Fruit fly (Drosophila melanogaster) whole organism, embryonic: ENCODE results near the gene tws.

ENCODE experiments used
- Ada2b ChIP-seq: fragments of 200-800 bp; sonication (Bioruptor generic); IDR thresholded peaks from 2 replicates; pipeline ENCODE4 v1.3.6; 2022; ENCODE audit warnings: missing biosample characterization, missing genetic modification characterization
- CG1024 ChIP-seq: fragments of 200-800 bp; sonication (Bioruptor generic); IDR thresholded peaks from 2 replicates; pipeline ENCODE4 v1.3.6; 2022; ENCODE audit warnings: missing biosample characterization, missing genetic modification characterization
- CG10366 ChIP-seq: fragments of 200-800 bp; sonication (Bioruptor generic); IDR thresholded peaks from 2 replicates; pipeline ENCODE4 v1.3.6; 2022; ENCODE audit warnings: missing biosample characterization, missing genetic modification characterization
- CG10654 ChIP-seq: fragments of 200-800 bp; sonication (Bioruptor generic); optimal IDR thresholded peaks from 2 replicates; lab custom pipeline; 2016; ENCODE audit warnings: missing biosample characterization, missing genetic modification characterization
- CG11085 ChIP-seq: fragments of 200-800 bp; sonication (Bioruptor generic); IDR thresholded peaks from 2 replicates; pipeline ENCODE4 v1.3.6; 2022; ENCODE audit warnings: missing biosample characterization, missing genetic modification characterization
- CG11456 ChIP-seq: fragments of 200-800 bp; sonication (Bioruptor generic); IDR thresholded peaks from 3 replicates; pipeline ENCODE4 v1.3.6; 2022; ENCODE audit warnings: missing biosample characterization, missing genetic modification characterization
- CG11723 ChIP-seq: fragments of 200-800 bp; sonication (Bioruptor generic); optimal IDR thresholded peaks from 2 replicates; lab custom pipeline; 2017; ENCODE audit warnings: missing biosample characterization, mild to moderate bottlenecking, missing genetic modification characterization
- CG12299 ChIP-seq: fragments of 200-800 bp; sonication (Bioruptor generic); optimal IDR thresholded peaks from 2 replicates; lab custom pipeline; 2018; ENCODE audit warnings: missing biosample characterization, mild to moderate bottlenecking, missing genetic modification characterization
- CG13287 ChIP-seq: fragments of 200-800 bp; sonication (Bioruptor generic); IDR thresholded peaks from 2 replicates; pipeline ENCODE4 v1.3.6; 2022; ENCODE audit warnings: missing biosample characterization, missing genetic modification characterization; ENCODE audit not compliant: partially characterized antibody
- CG15011 ChIP-seq: fragments of 200-800 bp; sonication (Bioruptor generic); optimal IDR thresholded peaks from 3 replicates; lab custom pipeline; 2018; ENCODE audit warnings: missing biosample characterization, mild to moderate bottlenecking, missing genetic modification characterization
- CG15514 ChIP-seq: fragments of 200-800 bp; sonication (Bioruptor generic); optimal IDR thresholded peaks from 3 replicates; lab custom pipeline; 2017; ENCODE audit warnings: missing biosample characterization, missing genetic modification characterization, mild to moderate bottlenecking, moderate library complexity, missing genetic modification reagents
- CG1602 ChIP-seq: fragments of 200-800 bp; sonication (Bioruptor generic); optimal IDR thresholded peaks from 3 replicates; lab custom pipeline; 2016; ENCODE audit warnings: missing biosample characterization, missing genetic modification characterization
- CG17186 ChIP-seq: fragments of 200-800 bp; sonication (Bioruptor generic); optimal IDR thresholded peaks from 3 replicates; lab custom pipeline; 2017; ENCODE audit warnings: missing biosample characterization, missing genetic modification reagents, missing genetic modification characterization
- CG17359 ChIP-seq: fragments of 200-800 bp; sonication (Bioruptor generic); optimal IDR thresholded peaks from 3 replicates; lab custom pipeline; 2018; ENCODE audit warnings: missing biosample characterization, mild to moderate bottlenecking, missing genetic modification characterization, moderate library complexity
- CG30403 ChIP-seq: fragments of 200-800 bp; sonication (Bioruptor generic); optimal IDR thresholded peaks from 3 replicates; lab custom pipeline; 2016; ENCODE audit warnings: missing biosample characterization, missing genetic modification characterization
- CG3281 ChIP-seq: fragments of 200-800 bp; sonication (Bioruptor generic); optimal IDR thresholded peaks from 3 replicates; lab custom pipeline; 2017; ENCODE audit warnings: missing biosample characterization, mild to moderate bottlenecking, missing genetic modification characterization
- CG33557 ChIP-seq: fragments of 200-800 bp; sonication (Bioruptor generic); optimal IDR thresholded peaks from 2 replicates; lab custom pipeline; 2019; ENCODE audit warnings: missing biosample characterization, mild to moderate bottlenecking, missing genetic modification characterization, moderate library complexity
- CG6654 ChIP-seq: fragments of 200-800 bp; sonication (Bioruptor generic); optimal IDR thresholded peaks from 2 replicates; lab custom pipeline; 2017; ENCODE audit warnings: missing biosample characterization, mild to moderate bottlenecking, missing genetic modification characterization
- CG7928 ChIP-seq: fragments of 200-800 bp; sonication (Bioruptor generic); optimal IDR thresholded peaks from 2 replicates; lab custom pipeline; 2017; ENCODE audit warnings: missing biosample characterization, mild to moderate bottlenecking, missing genetic modification characterization
- CG8388 ChIP-seq: fragments of 200-800 bp; sonication (Bioruptor generic); optimal IDR thresholded peaks from 2 replicates; lab custom pipeline; 2019; ENCODE audit warnings: missing biosample characterization, mild to moderate bottlenecking, missing genetic modification characterization, moderate library complexity
- H2.0 ChIP-seq: fragments of 200-800 bp; sonication (Bioruptor generic); IDR thresholded peaks from 2 replicates; pipeline ENCODE4 v1.3.6; 2022; ENCODE audit warnings: missing biosample characterization, missing genetic modification characterization
- NC2α ChIP-seq: fragments of 200-800 bp; sonication (Bioruptor generic); optimal IDR thresholded peaks from 2 replicates; lab custom pipeline; 2016; ENCODE audit warnings: missing biosample characterization, missing genetic modification characterization
- Opbp ChIP-seq: fragments of 200-800 bp; sonication (Bioruptor generic); IDR thresholded peaks from 3 replicates; pipeline ENCODE4 v1.3.6; 2022; ENCODE audit warnings: missing biosample characterization, missing genetic modification characterization; ENCODE audit not compliant: partially characterized antibody
- Ptx1 ChIP-seq: fragments of 200-800 bp; sonication (Bioruptor generic); IDR thresholded peaks from 2 replicates; pipeline ENCODE4 v1.3.6; 2022; ENCODE audit warnings: missing biosample characterization, missing genetic modification characterization
- Rx ChIP-seq: fragments of 200-800 bp; sonication (Bioruptor generic); IDR thresholded peaks from 2 replicates; pipeline ENCODE4 v1.3.6; 2022; ENCODE audit warnings: missing biosample characterization, missing genetic modification characterization
- Usf ChIP-seq: fragments of 200-800 bp; sonication (Bioruptor generic); optimal IDR thresholded peaks from 2 replicates; lab custom pipeline; 2017; ENCODE audit warnings: missing genotype, missing biosample characterization, missing genetic modification characterization
- YL-1 ChIP-seq: fragments of 200-800 bp; sonication (Bioruptor generic); optimal IDR thresholded peaks from 3 replicates; lab custom pipeline; 2017; ENCODE audit warnings: missing biosample characterization, mild to moderate bottlenecking, missing genetic modification characterization
- ap ChIP-seq: fragments of 200-800 bp; sonication (Bioruptor generic); IDR thresholded peaks from 2 replicates; pipeline ENCODE4 v1.3.6; 2022; ENCODE audit warnings: missing biosample characterization, missing genetic modification characterization
- ci ChIP-seq: fragments of 200-800 bp; sonication (Bioruptor generic); IDR thresholded peaks from 3 replicates; pipeline ENCODE4 v1.3.6; 2022; ENCODE audit warnings: missing biosample characterization, missing genetic modification characterization
- crc ChIP-seq: fragments of 200-800 bp; sonication (Bioruptor generic); optimal IDR thresholded peaks from 2 replicates; lab custom pipeline; 2016; ENCODE audit warnings: missing biosample characterization, missing genetic modification characterization
- disco-r ChIP-seq: fragments of 200-800 bp; sonication (Bioruptor generic); optimal IDR thresholded peaks from 2 replicates; lab custom pipeline; 2016; ENCODE audit warnings: missing biosample characterization, missing genetic modification characterization
- dmrt99B ChIP-seq: fragments of 200-800 bp; sonication (Bioruptor generic); optimal IDR thresholded peaks from 2 replicates; lab custom pipeline; 2018; ENCODE audit warnings: missing biosample characterization, mild to moderate bottlenecking, missing genetic modification characterization, moderate library complexity
- exex ChIP-seq: fragments of 200-800 bp; sonication (Bioruptor generic); optimal IDR thresholded peaks from 4 replicates; lab custom pipeline; 2018; ENCODE audit warnings: missing biosample characterization, mild to moderate bottlenecking, missing genetic modification characterization, moderate library complexity
- fd64A ChIP-seq: fragments of 200-800 bp; sonication (Bioruptor generic); optimal IDR thresholded peaks from 3 replicates; lab custom pipeline; 2018; ENCODE audit warnings: missing biosample characterization, mild to moderate bottlenecking, missing genetic modification characterization
- fru ChIP-seq: fragments of >200 bp; optimal IDR thresholded peaks from 2 replicates; lab custom pipeline; 2017
- gcm2 ChIP-seq: fragments of 200-800 bp; sonication (Bioruptor generic); optimal IDR thresholded peaks from 2 replicates; lab custom pipeline; 2016; ENCODE audit warnings: missing biosample characterization, missing genetic modification characterization
- gem ChIP-seq: fragments of 200-800 bp; sonication (Bioruptor generic); optimal IDR thresholded peaks from 2 replicates; lab custom pipeline; 2019; ENCODE audit warnings: missing biosample characterization, mild to moderate bottlenecking, missing genetic modification characterization, moderate library complexity
- gsb ChIP-seq: fragments of 200-800 bp; sonication (Bioruptor generic); IDR thresholded peaks from 2 replicates; pipeline ENCODE4 v1.3.6; 2022; ENCODE audit warnings: missing biosample characterization, missing genetic modification characterization
- gsb-n ChIP-seq: fragments of 200-800 bp; sonication (Bioruptor generic); optimal IDR thresholded peaks from 3 replicates; lab custom pipeline; 2018; ENCODE audit warnings: missing biosample characterization, mild to moderate bottlenecking, missing genetic modification characterization
- jing ChIP-seq: fragments of 200-800 bp; sonication (Bioruptor generic); optimal IDR thresholded peaks from 2 replicates; lab custom pipeline; 2018; ENCODE audit warnings: missing biosample characterization, mild to moderate bottlenecking, missing genetic modification characterization
- lola ChIP-seq, 3 experiments: fragments of >200 bp in 2 of 3; fragments of 200-800 bp in 1 of 3; sonication (Bioruptor generic) in 1 of 3; optimal IDR thresholded peaks; 2 replicates each; lab custom pipeline; 2017 to 2019; ENCODE audit warnings: missing biosample characterization in 3 of 3, missing genetic modification characterization in 3 of 3, mild to moderate bottlenecking in 1 of 3, moderate library complexity in 1 of 3
- nerfin-2 ChIP-seq: fragments of 200-800 bp; sonication (Bioruptor generic); IDR thresholded peaks from 2 replicates; pipeline ENCODE4 v1.3.6; 2022; ENCODE audit warnings: missing biosample characterization, missing genetic modification characterization; ENCODE audit not compliant: partially characterized antibody
- org-1 ChIP-seq: fragments of 200-800 bp; sonication (Bioruptor generic); optimal IDR thresholded peaks from 2 replicates; lab custom pipeline; 2017; ENCODE audit warnings: missing biosample characterization, missing genetic modification characterization
- phol ChIP-seq: fragments of 200-800 bp; sonication (Bioruptor generic); optimal IDR thresholded peaks from 3 replicates; lab custom pipeline; 2018; ENCODE audit warnings: missing biosample characterization, mild to moderate bottlenecking, missing genetic modification characterization, moderate library complexity
- pnt ChIP-seq: fragments of 200-800 bp; sonication (Bioruptor generic); optimal IDR thresholded peaks from 3 replicates; lab custom pipeline; 2016; ENCODE audit warnings: missing biosample characterization, missing genetic modification characterization
- repo ChIP-seq: fragments of 200-800 bp; sonication (Bioruptor generic); optimal IDR thresholded peaks from 2 replicates; lab custom pipeline; 2016; ENCODE audit warnings: missing biosample characterization, missing genetic modification characterization
- sd ChIP-seq: fragments of 200-800 bp; sonication (Bioruptor generic); optimal IDR thresholded peaks from 3 replicates; lab custom pipeline; 2018; ENCODE audit warnings: missing biosample characterization, mild to moderate bottlenecking, missing genetic modification characterization, moderate library complexity
- slou ChIP-seq: fragments of 200-800 bp; sonication (Bioruptor generic); optimal IDR thresholded peaks from 3 replicates; lab custom pipeline; 2016; ENCODE audit warnings: missing biosample characterization, missing genetic modification characterization
- tin ChIP-seq: fragments of 200-800 bp; sonication (Bioruptor generic); optimal IDR thresholded peaks from 3 replicates; lab custom pipeline; 2016; ENCODE audit warnings: missing biosample characterization, missing genetic modification characterization
- wdn ChIP-seq: fragments of 200-800 bp; sonication (Bioruptor generic); IDR thresholded peaks from 2 replicates; pipeline ENCODE4 v1.3.6; 2022; ENCODE audit warnings: missing biosample characterization, missing genetic modification characterization
- zf30C ChIP-seq: fragments of 200-800 bp; sonication (Bioruptor generic); optimal IDR thresholded peaks from 3 replicates; lab custom pipeline; 2018; ENCODE audit warnings: missing biosample characterization, mild to moderate bottlenecking, missing genetic modification characterization

tws gene

dm6 chr3R:10170356-10170876, 30.8 kb upstream of the tws start, which contains the start of gene Best1 (continued):
- TF ChIP-seq CG30403 (GFP tag; lab: Kevin White, UChicago) (peak; percentile 91), Ptx1 (GFP tag; lab: Robert Waterston, UW) (peak; percentile 95), repo (GFP tag; lab: Kevin White, UChicago) (peak; percentile 56), gem (tag; lab: Kevin White, UChicago) (peak; percentile 96), CG10366 (GFP tag; lab: Robert Waterston, UW) (peak; percentile 91), Ada2b (GFP tag; lab: Robert Waterston, UW) (peak; percentile 96), crc (GFP tag; lab: Kevin White, UChicago) (peak; percentile 0), CG10654 (peak; percentile 69), CG12299 (tag; lab: Kevin White, UChicago) (peak; percentile 86), pnt (GFP tag; lab: Kevin White, UChicago) (peak; percentile 61), Usf (GFP tag; lab: Kevin White, UChicago) (peak; percentile 82), dmrt99B (peak; percentile 89), CG11085 (peak; percentile 92), CG11723 (peak; percentile 90), Opbp (peak; percentile 87), lola (GFP tag; optimal IDR thresholded peaks at IDR 0.05; lab: Kevin White, UChicago) (peak in 1 of 3 experiments; percentile 86), tin (GFP tag; lab: Kevin White, UChicago) (peak; percentile 91), CG15514 (GFP tag; lab: Kevin White, UChicago) (peak; percentile 84), CG15011 (GFP tag; lab: Kevin White, UChicago) (peak; percentile 85), CG7928 (GFP tag; lab: Kevin White, UChicago) (peak; percentile 32), jing (GFP tag; lab: Kevin White, UChicago) (peak; percentile 73), slou (GFP tag; lab: Kevin White, UChicago) (peak; percentile 39), ci (peak; percentile 95), phol (peak; percentile 87), CG8388 (GFP tag; lab: Kevin White, UChicago) (peak; percentile 87), CG13287 (GFP tag; lab: Robert Waterston, UW) (peak; percentile 70), CG1024 (GFP tag; lab: Robert Waterston, UW) (peak; percentile 83), CG11456 (GFP tag; lab: Robert Waterston, UW) (peak; percentile 94), fd64A (GFP tag; lab: Kevin White, UChicago) (peak; percentile 59), CG3281 (GFP tag; lab: Kevin White, UChicago) (peak; percentile 92), wdn (peak; percentile 86), NC2α (GFP tag; lab: Kevin White, UChicago) (no peak), nerfin-2 (GFP tag; lab: Robert Waterston, UW) (peak; percentile 54), H2.0 (GFP tag; lab: Robert Waterston, UW) (peak; percentile 91), CG33557 (peak; percentile 84), sd (tag; lab: Kevin White, UChicago) (peak; percentile 90), org-1 (GFP tag; lab: Kevin White, UChicago) (peak; percentile 77), ap (GFP tag; lab: Robert Waterston, UW) (peak; percentile 85), CG6654 (GFP tag; lab: Kevin White, UChicago) (peak; percentile 55), CG17186 (peak; percentile 49), gsb-n (tag; lab: Kevin White, UChicago) (peak; percentile 91), gcm2 (GFP tag; lab: Kevin White, UChicago) (peak; percentile 35), Rx (peak; percentile 80), gsb (GFP tag; lab: Robert Waterston, UW) (peak; percentile 91), YL-1 (GFP tag; lab: Kevin White, UChicago) (peak; percentile 56), exex (tag; lab: Kevin White, UChicago) (peak; percentile 70), CG17359 (tag; lab: Kevin White, UChicago) (peak; percentile 94), fru (lab: Kevin White, UChicago) (no peak), zf30C (peak; percentile 6), disco-r (no peak), CG1602 (GFP tag; lab: Kevin White, UChicago) (peak; percentile 80)
